Worm (Caenorhabditis elegans): ENCODE measurements around the gene bath-23.

DNA sequence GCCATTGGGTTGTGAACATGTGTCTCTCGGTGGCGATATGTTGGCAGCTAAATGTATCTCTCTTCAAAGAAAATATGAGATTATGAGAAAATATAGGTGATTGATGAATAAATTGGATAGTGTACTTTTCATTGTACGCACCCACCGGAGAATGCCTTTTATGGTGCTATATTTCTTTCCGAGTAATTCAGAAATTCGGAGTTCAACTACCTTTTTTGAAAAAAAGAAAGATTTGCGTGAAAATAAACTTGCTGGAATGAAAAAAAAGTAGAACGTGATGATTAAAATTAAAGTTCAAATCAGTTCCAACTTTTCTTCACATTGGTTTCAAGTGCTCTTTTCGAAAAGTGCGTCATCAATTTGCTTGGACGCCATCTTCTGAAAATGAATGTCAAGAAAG, 32.4 kb downstream of the bath-23 start, which contains the start of gene nep-8:
- no peak for TF ChIP-seq him-1 (tag; optimal IDR thresholded peaks at IDR 0.05)
- no peak for TF ChIP-seq dao-5 (tag; optimal IDR thresholded peaks at IDR 0.05)
- TF ChIP-seq W03F9.2 (tag; optimal IDR thresholded peaks at IDR 0.05) = no peak

Measured in whole organism, L4/young adult.